Worm (Caenorhabditis elegans): ENCODE data around the gene F43B10.1.

The F43B10.1 gene

ce11 chrX:16625078-16625808 is 37.4 kb downstream of the F43B10.1 start:
- TF ChIP-seq attf-6 (GFP tag; IDR thresholded peaks at IDR 0.05) (no peak), sea-2 (GFP tag; IDR thresholded peaks at IDR 0.05) (no peak), fkh-3 (tag; optimal IDR thresholded peaks at IDR 0.05) (no peak), T26A5.8 (tag; optimal IDR thresholded peaks at IDR 0.05) (no peak), lag-1 (GFP tag; IDR thresholded peaks at IDR 0.05) (no peak), ztf-18 (tag; optimal IDR thresholded peaks at IDR 0.05) (no peak), F39B2.1 (GFP tag; IDR thresholded peaks at IDR 0.05) (no peak), atf-7 (tag; optimal IDR thresholded peaks at IDR 0.05) (no peak), ztf-6 (GFP tag; IDR thresholded peaks at IDR 0.05) (no peak), snpc-3.4 (tag; optimal IDR thresholded peaks at IDR 0.05) (no peak), tlf-1 (GFP tag; optimal IDR thresholded peaks at IDR 0.05) (no peak), rpc-1 (optimal IDR thresholded peaks at IDR 0.05) (no peak), rpc-1 (tag; optimal IDR thresholded peaks at IDR 0.05) (no peak), chd-7 (tag; optimal IDR thresholded peaks at IDR 0.05) (no peak)

- TF ChIP-seq fkh-3 (tag; optimal IDR thresholded peaks at IDR 0.05) (no peak), gei-17 (GFP tag; optimal IDR thresholded peaks at IDR 0.05) (no peak), tbp1 (GFP tag; optimal IDR thresholded peaks at IDR 0.05) (no peak), Y95B8A.8 (GFP tag; IDR thresholded peaks at IDR 0.05) (no peak), ztf-22 (GFP tag; optimal IDR thresholded peaks at IDR 0.05) (no peak), B0261.1 (tag; optimal IDR thresholded peaks at IDR 0.05) (no peak)
Measured at ce11 chrX:16623269-16623668, 39.4 kb downstream of the F43B10.1 start.

- TF ChIP-seq zfh-2 (GFP tag; conservative IDR thresholded peaks at IDR 0.05) = peak; percentile 78
- TF ChIP-seq gei-17 (GFP tag; optimal IDR thresholded peaks at IDR 0.05) = no peak
Measured at ce11 chrX:16621467-16621866, 41.2 kb downstream of the F43B10.1 start, which contains the start of gene cpg-19. Gene cpg-19 (plus strand): TSS chrX:16621807.

ce11 chrX:16619158-16619557 is 43.5 kb downstream of the F43B10.1 start:
- no peak for TF ChIP-seq let-526 (GFP tag; IDR thresholded peaks at IDR 0.05)
- no peak for TF ChIP-seq F55B11.4 (tag; optimal IDR thresholded peaks at IDR 0.05; ENCODE audit: borderline replicate concordance, insufficient read depth)
- 0 out of 2 replicates have a peak, but pooled peaks have one; percentile 79 for TF ChIP-seq aptf-3 (GFP tag; IDR thresholded peaks at IDR 0.05)
- peak; percentile 48 for TF ChIP-seq zim-3 (tag; optimal IDR thresholded peaks at IDR 0.05)
- peak in 1 of 2 experiments; percentile 38 for TF ChIP-seq let-607 (tag; optimal IDR thresholded peaks at IDR 0.05)
- peak; percentile 42 for TF ChIP-seq ZK185.1 (tag; optimal IDR thresholded peaks at IDR 0.05; ENCODE audit: poor library complexity, severe bottlenecking)
- peak; percentile 45 for TF ChIP-seq hlh-12 (tag; optimal IDR thresholded peaks at IDR 0.05)
- no peak for TF ChIP-seq dpl-1 (GFP tag; optimal IDR thresholded peaks at IDR 0.05)
- no peak for TF ChIP-seq ceh-79 (tag; optimal IDR thresholded peaks at IDR 0.05)
- TF ChIP-seq rpc-1 (optimal IDR thresholded peaks at IDR 0.05) = peak; percentile 94
- TF ChIP-seq rpc-1 (tag; optimal IDR thresholded peaks at IDR 0.05) = peak; percentile 98
- peak; percentile 89 for TF ChIP-seq tbp1 (GFP tag; optimal IDR thresholded peaks at IDR 0.05)
- peak; percentile 87 for TF ChIP-seq F23B12.7 (tag; optimal IDR thresholded peaks at IDR 0.05; ENCODE audit: insufficient read depth)
- peak; percentile 32 for TF ChIP-seq chd-7 (tag; optimal IDR thresholded peaks at IDR 0.05)
- TF ChIP-seq dpff-1 (tag; optimal IDR thresholded peaks at IDR 0.05) = no peak
- TF ChIP-seq cebp-1 (GFP tag; IDR thresholded peaks at IDR 0.05) = no peak
- TF ChIP-seq cebp-1 (tag; optimal IDR thresholded peaks at IDR 0.05) = no peak
- peak; percentile 87 for TF ChIP-seq die-1 (tag; optimal IDR thresholded peaks at IDR 0.05)
- no peak for TF ChIP-seq Y53G8AR.9 (GFP tag; conservative IDR thresholded peaks at IDR 0.05)
- TF ChIP-seq ekl-4 (GFP tag; IDR thresholded peaks at IDR 0.05) = no peak
- no peak for TF ChIP-seq K11D2.4 (GFP tag; IDR thresholded peaks at IDR 0.05)
- TF ChIP-seq lir-1 (GFP tag; conservative IDR thresholded peaks at IDR 0.05) = no peak
- TF ChIP-seq snpc-1.1 (tag; optimal IDR thresholded peaks at IDR 0.05; ENCODE audit: insufficient read depth) = peak; percentile 52
- TF ChIP-seq lin-54 (GFP tag; optimal IDR thresholded peaks at IDR 0.05) = peak; percentile 7
- TF ChIP-seq rec-8 (tag; optimal IDR thresholded peaks at IDR 0.05) = peak; percentile 66 to 81
- no peak for TF ChIP-seq repo-1 (tag; optimal IDR thresholded peaks at IDR 0.05)

Data from whole organism, young adult.